Worm (Caenorhabditis elegans) whole organism, early embryonic: ENCODE data around the gene T23G7.3.

Experiments
- F13C5.2 ChIP-seq: sonication (generic microtip); optimal IDR thresholded peaks from 2 replicates; lab custom pipeline; 2017; ENCODE audit warnings: mild to moderate bottlenecking, missing genetic modification characterization, inconsistent platforms, missing compliant biosample characterization
- ama-1 ChIP-seq: fragments of 150-350 bp; optimal IDR thresholded peaks from 2 replicates; lab custom pipeline; 2014
- ceh-13 ChIP-seq: fragments of 200-800 bp; sonication (Bioruptor generic); optimal IDR thresholded peaks from 2 replicates; lab custom pipeline; 2018; ENCODE audit warnings: mild to moderate bottlenecking, missing genetic modification characterization, missing compliant biosample characterization
- ceh-36 ChIP-seq: sonication (generic microtip); optimal IDR thresholded peaks from 2 replicates; lab custom pipeline; 2016; ENCODE audit warnings: missing genetic modification characterization, inconsistent platforms, missing compliant biosample characterization
- flt-1 ChIP-seq: fragments of 200-800 bp; sonication (Bioruptor generic); IDR thresholded peaks from 2 replicates; pipeline ENCODE4 v1.3.6; 2022; ENCODE audit warnings: missing genetic modification characterization, missing compliant biosample characterization
- hmg-4 ChIP-seq: fragments of 200-800 bp; sonication (Bioruptor generic); optimal IDR thresholded peaks from 2 replicates; lab custom pipeline; 2018; ENCODE audit warnings: mild to moderate bottlenecking, missing genetic modification characterization, missing compliant biosample characterization
- scrt-1 ChIP-seq: fragments of 200-800 bp; sonication (Bioruptor generic); IDR thresholded peaks from 2 replicates; pipeline ENCODE4 v1.3.6; 2022; ENCODE audit warnings: missing genetic modification characterization, missing compliant biosample characterization
- sea-1 ChIP-seq: fragments of 200-800 bp; sonication (Bioruptor generic); conservative IDR thresholded peaks from 2 replicates; pipeline ENCODE4 v1.3.6; 2022; ENCODE audit warnings: missing genetic modification characterization, missing compliant biosample characterization
- tra-4 ChIP-seq: sonication (generic microtip); optimal IDR thresholded peaks from 2 replicates; lab custom pipeline; 2017; ENCODE audit warnings: missing genetic modification characterization, missing compliant biosample characterization

DNA sequence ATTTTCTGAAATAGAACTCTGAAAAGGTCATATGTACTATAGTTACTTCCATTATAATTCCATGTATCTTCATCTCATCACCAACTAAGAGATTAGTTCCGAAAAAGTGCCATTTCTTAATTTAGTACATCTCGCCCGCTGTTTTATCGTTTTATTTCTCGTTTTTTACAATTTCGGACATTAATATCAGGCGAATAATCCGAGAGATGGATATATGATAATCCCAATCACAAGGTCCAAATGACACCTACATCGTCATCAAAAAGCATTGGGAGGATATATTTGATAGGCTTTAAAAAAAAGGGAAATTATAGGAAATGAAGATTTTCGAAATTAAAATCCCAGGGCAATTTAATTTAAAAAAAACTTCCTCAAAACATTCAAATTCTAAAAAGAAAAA is 47.3 kb downstream of the T23G7.3 start:
- TF ChIP-seq hmg-4 (GFP tag; lab: Kevin White, UChicago) = no peak
- TF ChIP-seq scrt-1 (GFP tag; lab: Robert Waterston, UW) = no peak
- no peak for TF ChIP-seq tra-4
- TF ChIP-seq ama-1 (lab: Kevin White, UChicago) = no peak
- no peak for TF ChIP-seq flt-1 (GFP tag; lab: Robert Waterston, UW)
- TF ChIP-seq ceh-36 (tag; lab: Kevin White, UChicago) = no peak
- TF ChIP-seq F13C5.2 = no peak
- no peak for TF ChIP-seq sea-1 (GFP tag; lab: Robert Waterston, UW)
- no peak for TF ChIP-seq ceh-13
